Fruit fly (Drosophila melanogaster): ENCODE data around the gene CG14893.

dm6 chr3R:16655494-16656493 is 35.2 kb downstream of the CG14893 start, which contains the start of gene modSP:
- peak; percentile 49 for TF ChIP-seq Smox (GFP tag; optimal IDR thresholded peaks at IDR 0.05)
- peak; percentile 57 for TF ChIP-seq CG1621 (tag; optimal IDR thresholded peaks at IDR 0.05)
- no peak for TF ChIP-seq fd85E (GFP tag; optimal IDR thresholded peaks at IDR 0.05)
- TF ChIP-seq CG8632 (GFP tag; optimal IDR thresholded peaks at IDR 0.05): no peak
- TF ChIP-seq pdm3 (GFP tag; optimal IDR thresholded peaks at IDR 0.05): peak; percentile 53
- no peak for TF ChIP-seq CG10669 (GFP tag; optimal IDR thresholded peaks at IDR 0.05)
- TF ChIP-seq CG6163 (GFP tag; IDR thresholded peaks at IDR 0.05): peak; percentile 63; the same call in 1 of the 3 replicates
- peak; percentile 88 for TF ChIP-seq Eip78C (GFP tag)
- TF ChIP-seq Ets96B (tag; optimal IDR thresholded peaks at IDR 0.05): no peak
- peak; percentile 58 for TF ChIP-seq acj6 (GFP tag; optimal IDR thresholded peaks at IDR 0.05)
- no peak for TF ChIP-seq CG4318 (GFP tag; optimal IDR thresholded peaks at IDR 0.05)
- TF ChIP-seq CG31627 (GFP tag; optimal IDR thresholded peaks at IDR 0.05): peak; percentile 58
